Fruit fly (Drosophila melanogaster): ENCODE measurements around the gene Prosbeta6.

Gene Prosbeta6

DNA sequence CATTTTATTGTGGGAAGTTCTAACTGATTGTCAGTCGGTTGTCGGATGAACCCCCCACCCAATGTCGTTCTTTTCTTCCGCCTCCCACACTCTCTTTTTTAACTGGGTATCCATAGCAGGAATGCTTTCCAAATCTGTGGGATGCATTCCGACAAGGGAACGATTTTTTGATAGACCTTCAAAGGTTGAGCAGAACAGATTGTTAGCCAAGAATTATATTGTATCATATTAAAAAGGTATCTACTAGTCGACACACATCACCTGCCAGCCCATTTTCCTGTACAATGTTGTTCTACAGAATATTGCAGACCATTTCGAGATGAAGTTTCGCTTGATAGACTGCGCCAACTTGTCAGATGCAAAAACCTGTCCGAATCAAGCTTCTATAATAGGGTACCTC lies 19.6 kb upstream of the Prosbeta6 start:
- TF ChIP-seq bab1 (GFP tag; optimal IDR thresholded peaks at IDR 0.05) (no peak), Crg-1 (GFP tag; optimal IDR thresholded peaks at IDR 0.05) (no peak), CG12768 (GFP tag; optimal IDR thresholded peaks at IDR 0.05) (no peak), Hr96 (GFP tag; optimal IDR thresholded peaks at IDR 0.05) (no peak), Clk (GFP tag; optimal IDR thresholded peaks at IDR 0.05) (no peak)

DNA sequence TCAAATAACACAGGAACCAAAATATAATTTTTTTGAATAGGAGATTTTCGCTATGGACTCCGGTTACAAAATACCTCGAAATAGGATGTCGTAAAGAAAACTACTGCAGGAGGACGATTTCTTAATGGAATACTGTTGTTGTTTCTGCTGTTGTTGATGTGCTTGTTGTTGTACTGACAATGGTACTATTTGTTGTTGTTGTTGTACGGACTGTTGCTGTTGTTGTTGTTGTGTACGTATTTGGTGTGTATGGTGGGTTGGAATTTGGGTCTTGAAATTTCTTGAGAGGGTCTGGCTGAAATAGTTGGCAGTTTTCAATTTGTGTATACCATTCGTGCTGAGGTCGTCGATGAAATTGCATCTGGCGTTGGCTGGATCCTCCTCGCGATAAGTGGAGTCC lies 16.0 kb upstream of the Prosbeta6 start:
- TF ChIP-seq tj (GFP tag; optimal IDR thresholded peaks at IDR 0.05) (no peak), ovo (GFP tag; optimal IDR thresholded peaks at IDR 0.05) (no peak), Crg-1 (GFP tag; optimal IDR thresholded peaks at IDR 0.05) (no peak), CG12768 (GFP tag; optimal IDR thresholded peaks at IDR 0.05) (no peak), CG14711 (tag; optimal IDR thresholded peaks at IDR 0.05) (no peak), CG7045 (GFP tag; optimal IDR thresholded peaks at IDR 0.05) (no peak), CG11617 (GFP tag; optimal IDR thresholded peaks at IDR 0.05) (no peak), Clk (GFP tag; optimal IDR thresholded peaks at IDR 0.05) (no peak), cnc (optimal IDR thresholded peaks at IDR 0.05) (no peak), pad (GFP tag; optimal IDR thresholded peaks at IDR 0.05) (no peak), CG1620 (GFP tag; optimal IDR thresholded peaks at IDR 0.05) (no peak), kay (GFP tag; ENCODE audit: borderline replicate concordance) (no peak), Hr96 (GFP tag; optimal IDR thresholded peaks at IDR 0.05) (no peak), Mnt (GFP tag; optimal IDR thresholded peaks at IDR 0.05) (no peak), toe (GFP tag; optimal IDR thresholded peaks at IDR 0.05) (no peak), CG33017 (tag; optimal IDR thresholded peaks at IDR 0.05) (no peak), CG7101 (tag; optimal IDR thresholded peaks at IDR 0.05) (no peak), cic (GFP tag; optimal IDR thresholded peaks at IDR 0.05) (no peak), CG5204 (GFP tag; optimal IDR thresholded peaks at IDR 0.05) (no peak)

dm6 chr3L:16615132-16615709 lies 5.0 kb upstream of the Prosbeta6 start, which contains the start of gene Mo25:
Gene Mo25, minus strand, starts transcription at chr3L:16615472.
- TF ChIP-seq CG7045 (GFP tag; optimal IDR thresholded peaks at IDR 0.05) (peak; percentile 16), Hr96 (GFP tag; optimal IDR thresholded peaks at IDR 0.05) (no peak), pad (GFP tag; optimal IDR thresholded peaks at IDR 0.05) (peak; percentile 65), Clk (GFP tag; optimal IDR thresholded peaks at IDR 0.05) (peak; percentile 42), CG11617 (GFP tag; optimal IDR thresholded peaks at IDR 0.05) (peak; percentile 35), CG12768 (GFP tag; optimal IDR thresholded peaks at IDR 0.05) (peak; percentile 71), cic (GFP tag; optimal IDR thresholded peaks at IDR 0.05) (peak; percentile 5), CG5204 (GFP tag; optimal IDR thresholded peaks at IDR 0.05) (no peak), Crg-1 (GFP tag; optimal IDR thresholded peaks at IDR 0.05) (peak; percentile 69), Mnt (GFP tag; optimal IDR thresholded peaks at IDR 0.05) (peak; percentile 76), bab1 (GFP tag; optimal IDR thresholded peaks at IDR 0.05) (peak; percentile 62), CG14711 (tag; optimal IDR thresholded peaks at IDR 0.05) (peak; percentile 54), kay (GFP tag; ENCODE audit: borderline replicate concordance) (no peak), CG1620 (GFP tag; optimal IDR thresholded peaks at IDR 0.05) (peak; percentile 79), cnc (optimal IDR thresholded peaks at IDR 0.05) (no peak), ovo (GFP tag; optimal IDR thresholded peaks at IDR 0.05) (no peak), CG7101 (tag; optimal IDR thresholded peaks at IDR 0.05) (peak; percentile 80), toe (GFP tag; optimal IDR thresholded peaks at IDR 0.05) (peak; percentile 60), tj (GFP tag; optimal IDR thresholded peaks at IDR 0.05) (peak; percentile 4), CG33017 (tag; optimal IDR thresholded peaks at IDR 0.05) (peak; percentile 60)

DNA sequence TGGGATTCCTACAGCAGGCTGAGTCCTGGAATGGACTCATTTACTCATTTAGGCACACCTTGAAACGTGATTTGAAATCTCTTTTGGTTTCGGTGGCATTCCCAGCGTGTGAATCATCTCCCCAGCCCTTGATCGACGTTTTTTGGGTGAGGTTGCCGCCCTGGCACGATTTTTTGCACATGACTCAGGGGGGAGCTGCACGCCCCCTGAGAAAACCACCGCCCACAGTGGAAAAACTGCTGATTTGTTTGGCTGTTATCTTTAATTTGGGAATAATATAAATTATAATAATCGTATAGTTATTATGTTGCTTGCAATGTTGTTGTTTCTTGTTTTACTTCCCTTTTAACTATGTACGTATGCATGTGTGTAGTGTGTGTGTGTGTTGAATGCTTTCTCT lies 2.8 kb upstream of the Prosbeta6 start:
- peak; percentile 52 for TF ChIP-seq CG11617 (GFP tag; optimal IDR thresholded peaks at IDR 0.05)
- TF ChIP-seq Hr96 (GFP tag; optimal IDR thresholded peaks at IDR 0.05) = peak; percentile 1
- TF ChIP-seq CG1620 (GFP tag; optimal IDR thresholded peaks at IDR 0.05) = no peak
- peak; percentile 72 for TF ChIP-seq tj (GFP tag; optimal IDR thresholded peaks at IDR 0.05)
- TF ChIP-seq CG7101 (tag; optimal IDR thresholded peaks at IDR 0.05) = peak; percentile 37
- no peak for TF ChIP-seq Clk (GFP tag; optimal IDR thresholded peaks at IDR 0.05)
- TF ChIP-seq Mnt (GFP tag; optimal IDR thresholded peaks at IDR 0.05) = peak; percentile 78
- peak; percentile 10 for TF ChIP-seq CG14711 (tag; optimal IDR thresholded peaks at IDR 0.05)
- peak; percentile 94 for TF ChIP-seq kay (GFP tag; ENCODE audit: borderline replicate concordance)
- peak; percentile 58 for TF ChIP-seq bab1 (GFP tag; optimal IDR thresholded peaks at IDR 0.05)

dm6 chr3L:16612152-16612551 lies 1.9 kb upstream of the Prosbeta6 start, which contains the start of gene CG4101:
Gene CG4101, plus strand, starts transcription at chr3L:16612486.
- TF ChIP-seq CG14711 (tag; optimal IDR thresholded peaks at IDR 0.05) = peak; percentile 96
- peak; percentile 89 for TF ChIP-seq bab1 (GFP tag; optimal IDR thresholded peaks at IDR 0.05)
- peak; percentile 95 for TF ChIP-seq toe (GFP tag; optimal IDR thresholded peaks at IDR 0.05)
- TF ChIP-seq Hr96 (GFP tag; optimal IDR thresholded peaks at IDR 0.05) = peak; percentile 85
- peak; percentile 93 for TF ChIP-seq CG1620 (GFP tag; optimal IDR thresholded peaks at IDR 0.05)
- TF ChIP-seq CG7045 (GFP tag; optimal IDR thresholded peaks at IDR 0.05) = peak; percentile 74
- TF ChIP-seq tj (GFP tag; optimal IDR thresholded peaks at IDR 0.05) = peak; percentile 60
- peak; percentile 93 for TF ChIP-seq CG5204 (GFP tag; optimal IDR thresholded peaks at IDR 0.05)
- peak; percentile 81 for TF ChIP-seq Mnt (GFP tag; optimal IDR thresholded peaks at IDR 0.05)
- peak; percentile 66 for TF ChIP-seq pad (GFP tag; optimal IDR thresholded peaks at IDR 0.05)
- peak; percentile 84 for TF ChIP-seq CG33017 (tag; optimal IDR thresholded peaks at IDR 0.05)
- TF ChIP-seq Crg-1 (GFP tag; optimal IDR thresholded peaks at IDR 0.05) = peak; percentile 84
- TF ChIP-seq cnc (optimal IDR thresholded peaks at IDR 0.05) = no peak
- TF ChIP-seq cic (GFP tag; optimal IDR thresholded peaks at IDR 0.05) = peak; percentile 11
- peak; percentile 96 for TF ChIP-seq kay (GFP tag; ENCODE audit: borderline replicate concordance)
- peak; percentile 81 for TF ChIP-seq ovo (GFP tag; optimal IDR thresholded peaks at IDR 0.05)
- peak; percentile 90 for TF ChIP-seq CG7101 (tag; optimal IDR thresholded peaks at IDR 0.05)
- TF ChIP-seq CG11617 (GFP tag; optimal IDR thresholded peaks at IDR 0.05) = peak; percentile 79
- TF ChIP-seq CG12768 (GFP tag; optimal IDR thresholded peaks at IDR 0.05) = peak; percentile 82
- TF ChIP-seq Clk (GFP tag; optimal IDR thresholded peaks at IDR 0.05) = peak; percentile 80

dm6 chr3L:16609120-16609519 lies 1.1 kb downstream of the Prosbeta6 start, which contains the start of gene CG4098:
Gene CG4098, minus strand, starts transcription at chr3L:16609347.
- peak; percentile 36 for TF ChIP-seq CG11617 (GFP tag; optimal IDR thresholded peaks at IDR 0.05)
- no peak for TF ChIP-seq CG5204 (GFP tag; optimal IDR thresholded peaks at IDR 0.05)
- TF ChIP-seq cic (GFP tag; optimal IDR thresholded peaks at IDR 0.05) = peak; percentile 21
- TF ChIP-seq bab1 (GFP tag; optimal IDR thresholded peaks at IDR 0.05) = peak; percentile 69
- peak; percentile 50 for TF ChIP-seq Crg-1 (GFP tag; optimal IDR thresholded peaks at IDR 0.05)
- TF ChIP-seq cnc (optimal IDR thresholded peaks at IDR 0.05) = no peak
- TF ChIP-seq CG7101 (tag; optimal IDR thresholded peaks at IDR 0.05) = peak; percentile 69
- TF ChIP-seq Mnt (GFP tag; optimal IDR thresholded peaks at IDR 0.05) = peak; percentile 61
- TF ChIP-seq Clk (GFP tag; optimal IDR thresholded peaks at IDR 0.05) = no peak
- peak; percentile 43 for TF ChIP-seq CG33017 (tag; optimal IDR thresholded peaks at IDR 0.05)
- peak; percentile 61 for TF ChIP-seq CG1620 (GFP tag; optimal IDR thresholded peaks at IDR 0.05)
- peak; percentile 65 for TF ChIP-seq Hr96 (GFP tag; optimal IDR thresholded peaks at IDR 0.05)
- TF ChIP-seq kay (GFP tag; ENCODE audit: borderline replicate concordance) = no peak
- no peak for TF ChIP-seq tj (GFP tag; optimal IDR thresholded peaks at IDR 0.05)
- TF ChIP-seq CG7045 (GFP tag; optimal IDR thresholded peaks at IDR 0.05) = peak; percentile 64
- no peak for TF ChIP-seq ovo (GFP tag; optimal IDR thresholded peaks at IDR 0.05)
- TF ChIP-seq toe (GFP tag; optimal IDR thresholded peaks at IDR 0.05) = peak; percentile 47
- peak; percentile 49 for TF ChIP-seq CG14711 (tag; optimal IDR thresholded peaks at IDR 0.05)
- TF ChIP-seq pad (GFP tag; optimal IDR thresholded peaks at IDR 0.05) = peak; percentile 32
- TF ChIP-seq CG12768 (GFP tag; optimal IDR thresholded peaks at IDR 0.05) = peak; percentile 63

All from whole organism, adult.